Fruit fly (Drosophila melanogaster) whole organism, wandering third instar larva: ENCODE results near the gene NimB5.

Experiments
- CG9705 ChIP-seq: fragments of 200-800 bp; sonication (Bioruptor generic); optimal IDR thresholded peaks from 2 replicates; lab custom pipeline; 2018; ENCODE audit warnings: missing biosample characterization, mild to moderate bottlenecking, missing genetic modification characterization
- CrebA ChIP-seq: fragments of 200-800 bp; sonication (Bioruptor generic); optimal IDR thresholded peaks from 2 replicates; lab custom pipeline; 2016; ENCODE audit warnings: missing biosample characterization, mild to moderate bottlenecking, missing genetic modification characterization, borderline replicate concordance
- Dif ChIP-seq: fragments of 200-275, 200-300 bp; sonication (Bioruptor generic); optimal IDR thresholded peaks from 2 replicates; lab custom pipeline; 2018; ENCODE audit warnings: missing biosample characterization, missing genetic modification characterization; ENCODE audit not compliant: partially characterized antibody
- HLH106 ChIP-seq: fragments of 200-800 bp; optimal IDR thresholded peaks from 3 replicates; lab custom pipeline; 2019; ENCODE audit warnings: missing biosample characterization, mild to moderate bottlenecking, missing genetic modification characterization, moderate library complexity
- Hnf4 ChIP-seq: fragments of 200-800 bp; sonication (Bioruptor generic); optimal IDR thresholded peaks from 2 replicates; lab custom pipeline; 2016; ENCODE audit warnings: missing biosample characterization, mild to moderate bottlenecking, missing genetic modification characterization
- Hr78 ChIP-seq: fragments of >200 bp; optimal IDR thresholded peaks from 2 replicates; lab custom pipeline; 2017; ENCODE audit warnings: missing biosample characterization, missing genetic modification characterization
- Hr83 ChIP-seq: fragments of 200-300 bp; sonication (Bioruptor generic); optimal IDR thresholded peaks from 2 replicates; lab custom pipeline; 2016; ENCODE audit warnings: missing biosample characterization, mild to moderate bottlenecking, missing genetic modification characterization, moderate library complexity; ENCODE audit not compliant: poor library complexity, severe bottlenecking
- Jra ChIP-seq: sonication (Bioruptor generic); optimal IDR thresholded peaks from 2 replicates; lab custom pipeline; 2016; ENCODE audit warnings: missing biosample characterization, missing genetic modification characterization
- Mio ChIP-seq: sonication (Bioruptor generic); optimal IDR thresholded peaks from 2 replicates; lab custom pipeline; 2016; ENCODE audit warnings: missing biosample characterization, missing genetic modification characterization
- Myc ChIP-seq: fragments of >200 bp; optimal IDR thresholded peaks from 2 replicates; lab custom pipeline; 2017
- N ChIP-seq: fragments of >200 bp; optimal IDR thresholded peaks from 2 replicates; lab custom pipeline; 2018; ENCODE audit warnings: missing biosample characterization, missing external identifiers, missing genetic modification characterization
- Rel ChIP-seq, 2 experiments: fragments of 200-800 bp; sonication (Bioruptor generic) in 1 of 2; optimal IDR thresholded peaks; 2 replicates in 1 of 2; 3 replicates in 1 of 2; lab custom pipeline; 2016 to 2019; ENCODE audit warnings: mild to moderate bottlenecking in 2 of 2, missing biosample characterization in 2 of 2, missing genetic modification characterization in 2 of 2, moderate library complexity in 1 of 2
- Sp1 ChIP-seq: fragments of 200-800 bp; sonication (Bioruptor generic); optimal IDR thresholded peaks from 3 replicates; lab custom pipeline; 2019; ENCODE audit warnings: missing biosample characterization, mild to moderate bottlenecking, missing genetic modification characterization, moderate library complexity
- Vsx2 ChIP-seq: fragments of 200-300, 225-300 bp; sonication (Bioruptor generic); optimal IDR thresholded peaks from 2 replicates; lab custom pipeline; 2018; ENCODE audit warnings: missing biosample characterization, missing genetic modification characterization; ENCODE audit not compliant: partially characterized antibody
- br ChIP-seq: fragments of 200-800 bp; sonication (Bioruptor generic); optimal IDR thresholded peaks from 2 replicates; lab custom pipeline; 2016; ENCODE audit warnings: missing biosample characterization, missing genetic modification characterization
- brk ChIP-seq: fragments of 200-800 bp; sonication (Bioruptor generic); optimal IDR thresholded peaks from 2 replicates; lab custom pipeline; 2016; ENCODE audit warnings: missing biosample characterization, mild to moderate bottlenecking, missing genetic modification characterization
- dl ChIP-seq, 2 experiments: fragments of 175-275, 200-275 bp in 1 of 2; fragments of 200-275 bp in 1 of 2; sonication (Bioruptor generic); optimal IDR thresholded peaks; lab custom pipeline; 2018; ENCODE audit warnings: mild to moderate bottlenecking in 2 of 2, missing biosample characterization in 2 of 2, missing genetic modification characterization in 2 of 2, moderate library complexity in 2 of 2; ENCODE audit not compliant: partially characterized antibody in 2 of 2, insufficient read depth in 1 of 2
- dmrt93B ChIP-seq: fragments of 200-800 bp; sonication (Bioruptor generic); optimal IDR thresholded peaks from 2 replicates; lab custom pipeline; 2018; ENCODE audit warnings: missing biosample characterization, mild to moderate bottlenecking, missing genetic modification characterization
- dsf ChIP-seq: sonication (Bioruptor generic); optimal IDR thresholded peaks from 2 replicates; lab custom pipeline; 2016; ENCODE audit warnings: missing biosample characterization, missing genetic modification characterization, borderline replicate concordance
- ey ChIP-seq: fragments of 200-800 bp; sonication (Bioruptor generic); optimal IDR thresholded peaks from 2 replicates; lab custom pipeline; 2016; ENCODE audit warnings: missing biosample characterization, missing genetic modification characterization
- foxo ChIP-seq, 2 experiments: fragments of 200-800 bp; sonication (Bioruptor generic); optimal IDR thresholded peaks; 2 replicates in 1 of 2; 3 replicates in 1 of 2; lab custom pipeline; 2016 to 2017; ENCODE audit warnings: missing biosample characterization in 2 of 2, missing genetic modification characterization in 2 of 2
- h ChIP-seq: fragments of 200-800 bp; sonication (Bioruptor generic); optimal IDR thresholded peaks from 3 replicates; lab custom pipeline; 2016; ENCODE audit warnings: missing biosample characterization, mild to moderate bottlenecking, missing genetic modification characterization
- jim ChIP-seq: fragments of 175-275, 200-325 bp; sonication (Bioruptor generic); optimal IDR thresholded peaks from 2 replicates; lab custom pipeline; 2016; ENCODE audit warnings: missing biosample characterization, mild to moderate bottlenecking, missing genetic modification characterization
- lola ChIP-seq: fragments of >200 bp; optimal IDR thresholded peaks from 2 replicates; lab custom pipeline; 2017; ENCODE audit warnings: missing biosample characterization, missing genetic modification characterization
- pan ChIP-seq: fragments of >200 bp; optimal IDR thresholded peaks from 2 replicates; lab custom pipeline; 2017
- psq ChIP-seq: fragments of 200-800 bp; sonication (Bioruptor generic); optimal IDR thresholded peaks from 3 replicates; lab custom pipeline; 2017; ENCODE audit warnings: missing biosample characterization, mild to moderate bottlenecking, missing genetic modification characterization, moderate library complexity
- rgr ChIP-seq: fragments of 200-800 bp; sonication (Bioruptor generic); optimal IDR thresholded peaks from 3 replicates; lab custom pipeline; 2016; ENCODE audit warnings: missing biosample characterization, mild to moderate bottlenecking, missing genetic modification characterization
- sage ChIP-seq: fragments of 200-800 bp; sonication (Bioruptor generic); optimal IDR thresholded peaks from 2 replicates; lab custom pipeline; 2016; ENCODE audit warnings: missing biosample characterization, mild to moderate bottlenecking, missing genetic modification characterization
- tai ChIP-seq: sonication (Bioruptor generic); optimal IDR thresholded peaks from 2 replicates; lab custom pipeline; 2016; ENCODE audit warnings: missing biosample characterization, missing genetic modification characterization
- usp ChIP-seq: fragments of >200 bp; optimal IDR thresholded peaks from 2 replicates; lab custom pipeline; 2017; ENCODE audit warnings: missing biosample characterization, missing genetic modification characterization
- woc ChIP-seq: sonication (Bioruptor generic); optimal IDR thresholded peaks from 2 replicates; lab custom pipeline; 2016; ENCODE audit warnings: missing biosample characterization, mild to moderate bottlenecking, missing genetic modification characterization

Gene NimB5

DNA sequence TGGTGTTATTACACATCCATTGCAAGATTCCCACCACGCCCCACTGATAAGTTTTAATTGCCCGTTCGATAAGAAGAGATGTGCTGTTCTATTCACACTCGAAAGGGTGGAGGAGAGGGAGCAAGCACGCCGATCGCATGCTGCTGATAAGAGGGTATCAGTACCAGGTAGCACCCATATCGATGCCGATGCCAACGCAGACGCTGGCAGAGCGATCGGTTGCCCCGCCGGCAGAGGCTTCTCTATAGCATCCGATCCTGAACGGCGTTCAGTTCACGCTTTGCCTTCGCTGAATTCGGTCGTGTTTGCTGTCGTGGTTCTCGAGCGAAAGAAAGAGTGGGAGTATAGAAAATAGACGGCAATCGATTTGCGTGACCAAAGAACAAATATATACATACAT is 43.5 kb downstream of the NimB5 start:
- no peak for TF ChIP-seq ey (GFP tag; lab: Kevin White, UChicago)
- peak; percentile 59 for TF ChIP-seq h (GFP tag; lab: Kevin White, UChicago)

DNA sequence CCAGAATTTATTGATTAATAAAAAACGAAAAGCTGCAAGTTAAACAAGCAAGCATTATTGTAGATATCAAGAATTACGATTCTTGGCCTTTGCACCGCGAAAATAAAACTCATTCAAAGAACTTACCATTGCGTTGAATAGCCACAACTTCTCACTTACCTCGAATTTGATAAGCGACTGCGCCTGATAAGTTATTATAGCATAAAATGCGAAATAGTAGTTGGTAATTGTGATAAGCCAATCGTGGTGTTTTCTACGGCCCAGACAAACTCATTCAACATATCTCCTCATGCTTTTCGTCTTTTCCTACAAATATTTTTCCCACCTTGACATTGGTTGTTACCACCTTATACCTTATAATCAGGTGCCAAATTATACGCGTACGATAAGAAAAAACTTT is 45.1 kb downstream of the NimB5 start:
- TF ChIP-seq jim (no peak), Myc (lab: Kevin White, UChicago) (no peak), h (GFP tag; lab: Kevin White, UChicago) (no peak), dsf (GFP tag; lab: Kevin White, UChicago) (no peak), rgr (GFP tag; lab: Kevin White, UChicago) (no peak), sage (GFP tag; lab: Kevin White, UChicago) (no peak), br (no peak), HLH106 (tag; lab: Kevin White, UChicago) (no peak), dl (GFP tag; optimal IDR thresholded peaks at IDR 0.05; lab: Kevin White, UChicago; ENCODE audit: insufficient read depth in 1 of 2, partially characterized antibody in 2 of 2) (no peak), Vsx2 (GFP tag; lab: Kevin White, UChicago) (no peak), pan (lab: Kevin White, UChicago) (no peak), Rel (GFP tag; optimal IDR thresholded peaks at IDR 0.05; lab: Kevin White, UChicago) (no peak), Rel (tag; optimal IDR thresholded peaks at IDR 0.05; lab: Kevin White, UChicago) (no peak), dmrt93B (GFP tag; lab: Kevin White, UChicago) (no peak), Hr83 (no peak), Hnf4 (GFP tag; lab: Kevin White, UChicago) (no peak), lola (GFP tag; lab: Kevin White, UChicago) (no peak), Dif (GFP tag; lab: Kevin White, UChicago) (no peak), CrebA (GFP tag; lab: Kevin White, UChicago) (no peak)

DNA sequence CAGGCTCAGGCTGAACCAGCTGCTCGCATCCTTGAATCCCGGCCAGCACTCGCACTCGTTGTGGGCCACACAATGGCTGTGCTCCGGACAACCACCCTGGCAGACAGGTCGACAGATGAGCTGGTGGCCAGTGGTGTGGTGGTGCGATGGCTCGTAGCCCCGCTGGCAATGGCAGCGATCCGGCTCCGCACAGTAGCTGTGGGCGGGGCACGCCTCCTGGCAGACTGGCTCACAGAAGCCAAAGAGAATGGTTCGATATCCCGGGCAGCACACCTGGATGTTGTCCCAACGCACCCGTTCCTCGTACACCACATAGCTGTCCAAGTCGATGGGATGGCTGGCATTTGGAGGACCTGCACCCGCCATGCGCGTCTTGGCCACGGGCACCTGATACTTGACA is 49.7 kb downstream of the NimB5 start:
- TF ChIP-seq brk (GFP tag; lab: Kevin White, UChicago) = no peak
- no peak for TF ChIP-seq Sp1
- no peak for TF ChIP-seq lola (GFP tag; lab: Kevin White, UChicago)
- no peak for TF ChIP-seq CG9705 (GFP tag; lab: Kevin White, UChicago)
- no peak for TF ChIP-seq pan (lab: Kevin White, UChicago)
- no peak for TF ChIP-seq N
- TF ChIP-seq Jra (GFP tag; lab: Kevin White, UChicago) = no peak
- TF ChIP-seq usp (GFP tag; lab: Kevin White, UChicago) = no peak
- TF ChIP-seq Myc (lab: Kevin White, UChicago) = no peak
- TF ChIP-seq rgr (GFP tag; lab: Kevin White, UChicago) = no peak
- no peak for TF ChIP-seq tai (GFP tag; lab: Kevin White, UChicago)
- no peak for TF ChIP-seq Rel (GFP tag; optimal IDR thresholded peaks at IDR 0.05; lab: Kevin White, UChicago)
- no peak for TF ChIP-seq Rel (tag; optimal IDR thresholded peaks at IDR 0.05; lab: Kevin White, UChicago)
- no peak for TF ChIP-seq Hr78 (GFP tag; lab: Kevin White, UChicago)
- TF ChIP-seq br = no peak
- no peak for TF ChIP-seq woc (GFP tag; lab: Kevin White, UChicago)
- TF ChIP-seq Hr83 = no peak
- TF ChIP-seq foxo (GFP tag; optimal IDR thresholded peaks at IDR 0.05; lab: Kevin White, UChicago) = no peak
- no peak for TF ChIP-seq Vsx2 (GFP tag; lab: Kevin White, UChicago)

DNA sequence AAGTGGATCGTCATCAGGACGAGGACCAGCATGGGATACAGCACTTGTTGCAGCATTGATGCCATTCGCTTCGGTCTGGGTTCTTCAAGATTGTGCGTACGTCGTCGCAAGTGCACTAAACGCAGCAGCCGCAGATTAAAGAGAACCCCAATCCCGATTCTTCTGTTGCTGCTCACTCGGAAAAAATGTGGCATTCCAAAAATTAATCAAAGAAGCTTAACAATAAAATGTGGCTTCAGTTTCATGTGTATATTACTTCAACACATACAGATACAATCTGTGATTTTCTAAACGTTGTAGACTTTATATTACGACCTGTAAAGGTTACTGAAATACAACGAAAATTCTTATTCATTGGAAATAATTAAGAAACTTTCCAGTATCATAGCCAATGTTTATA is 50.1 kb downstream of the NimB5 start, which contains the start of gene NimC3:
Gene NimC3, minus strand, starts transcription at position 101 of the 400 bp plus-strand sequence.
- TF ChIP-seq brk (GFP tag; lab: Kevin White, UChicago) = no peak

DNA sequence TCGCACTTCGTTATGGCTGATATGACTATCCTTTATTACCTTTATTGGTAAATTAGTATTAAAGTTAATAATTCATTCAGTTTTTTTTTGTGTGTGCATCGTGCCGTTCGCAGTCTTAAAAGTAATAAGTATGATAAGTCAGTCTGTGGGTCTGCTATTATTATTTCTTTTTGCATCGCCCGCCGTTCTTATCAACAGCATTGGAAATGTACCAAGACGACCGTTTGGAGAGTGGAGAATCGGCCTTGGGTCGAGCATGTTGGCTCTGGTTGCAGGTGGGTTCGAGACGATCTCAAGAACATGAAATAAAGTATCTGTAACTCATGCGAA is 50.5 kb downstream of the NimB5 start:
- TF ChIP-seq brk (GFP tag; lab: Kevin White, UChicago) = peak; percentile 2
- no peak for TF ChIP-seq ey (GFP tag; lab: Kevin White, UChicago)
- peak in 1 of 2 experiments; percentile 27 for TF ChIP-seq dl (GFP tag; optimal IDR thresholded peaks at IDR 0.05; lab: Kevin White, UChicago; ENCODE audit: insufficient read depth in 1 of 2, partially characterized antibody in 2 of 2)
- TF ChIP-seq CrebA (GFP tag; lab: Kevin White, UChicago) = peak; percentile 37
- no peak for TF ChIP-seq Mio (GFP tag; lab: Kevin White, UChicago)
- TF ChIP-seq Dif (GFP tag; lab: Kevin White, UChicago) = peak; percentile 30
- no peak for TF ChIP-seq psq (GFP tag; lab: Kevin White, UChicago)
- TF ChIP-seq Vsx2 (GFP tag; lab: Kevin White, UChicago) = peak; percentile 91
- no peak for TF ChIP-seq woc (GFP tag; lab: Kevin White, UChicago)
